Worm (Caenorhabditis elegans) whole organism, late embryonic: ENCODE data around the gene pes-10.

Experiments used
- ama-1 ChIP-seq: fragments of 150-350 bp; optimal IDR thresholded peaks from 2 replicates; lab custom pipeline; 2014
- ceh-19 ChIP-seq: fragments of 200-800 bp; sonication (Bioruptor generic); optimal IDR thresholded peaks from 2 replicates; lab custom pipeline; 2018; ENCODE audit warnings: mild to moderate bottlenecking, missing genetic modification characterization, missing compliant biosample characterization
- ceh-31 ChIP-seq: sonication (generic microtip); optimal IDR thresholded peaks from 2 replicates; lab custom pipeline; 2016; ENCODE audit warnings: missing genetic modification characterization, missing compliant biosample characterization
- fkh-10 ChIP-seq: fragments of 150-350 bp; optimal IDR thresholded peaks from 2 replicates; lab custom pipeline; 2014; ENCODE audit warnings: missing biosample characterization, missing genetic modification reagents, missing genetic modification characterization
- gmeb-2 ChIP-seq: sonication (generic microtip); optimal IDR thresholded peaks from 2 replicates; lab custom pipeline; 2016; ENCODE audit warnings: missing genetic modification characterization, inconsistent platforms, missing compliant biosample characterization
- nhr-11 ChIP-seq: fragments of 150-350 bp; optimal IDR thresholded peaks from 2 replicates; lab custom pipeline; 2014; ENCODE audit warnings: missing biosample characterization, missing genetic modification characterization
- pat-9 ChIP-seq: fragments of 200-800 bp; sonication (Bioruptor generic); optimal IDR thresholded peaks from 2 replicates; lab custom pipeline; 2018; ENCODE audit warnings: mild to moderate bottlenecking, missing genetic modification characterization, moderate library complexity, missing compliant biosample characterization
- pha-4 ChIP-seq: fragments of 150-350 bp; optimal IDR thresholded peaks from 2 replicates; lab custom pipeline; 2018; ENCODE audit warnings: missing biosample characterization, missing genetic modification reagents, missing genetic modification characterization
- pqm-1 ChIP-seq: sonication (generic microtip); optimal IDR thresholded peaks from 2 replicates; lab custom pipeline; 2016; ENCODE audit warnings: missing genetic modification characterization, missing compliant biosample characterization
- sox-4 ChIP-seq: sonication (generic microtip); optimal IDR thresholded peaks from 2 replicates; lab custom pipeline; 2017; ENCODE audit warnings: mild to moderate bottlenecking, missing genetic modification characterization, inconsistent platforms, missing compliant biosample characterization
- unc-55 ChIP-seq: sonication (generic microtip); optimal IDR thresholded peaks from 2 replicates; lab custom pipeline; 2017; ENCODE audit warnings: missing biosample characterization, missing genetic modification reagents, missing genetic modification characterization
- ztf-16 ChIP-seq: sonication (generic microtip); optimal IDR thresholded peaks from 2 replicates; lab custom pipeline; 2017; ENCODE audit warnings: missing genetic modification characterization, missing compliant biosample characterization

ce11 chrII:12855900-12856299 lies 8.3 kb upstream of the pes-10 start, which contains the start of gene Y46G5A.29:
- TF ChIP-seq pat-9 (tag; lab: Kevin White, UChicago) (no peak), gmeb-2 (tag; lab: Kevin White, UChicago) (no peak), nhr-11 (tag; lab: Kevin White, UChicago) (no peak), ztf-16 (tag; lab: Kevin White, UChicago) (no peak), ama-1 (lab: Kevin White, UChicago) (no peak), pqm-1 (tag; lab: Kevin White, UChicago) (no peak), sox-4 (tag; lab: Kevin White, UChicago) (no peak), ceh-19 (GFP tag; lab: Kevin White, UChicago) (no peak), fkh-10 (GFP tag; lab: Kevin White, UChicago) (no peak), unc-55 (GFP tag; lab: Kevin White, UChicago) (no peak), pha-4 (tag; lab: Kevin White, UChicago) (no peak), ceh-31 (tag; lab: Kevin White, UChicago) (no peak)
